Fruit fly (Drosophila melanogaster): ENCODE data around the gene TTLL1A.
A peak's percentile ranks its signal among the peaks of the same experiment; 100 is the strongest.

DNA sequence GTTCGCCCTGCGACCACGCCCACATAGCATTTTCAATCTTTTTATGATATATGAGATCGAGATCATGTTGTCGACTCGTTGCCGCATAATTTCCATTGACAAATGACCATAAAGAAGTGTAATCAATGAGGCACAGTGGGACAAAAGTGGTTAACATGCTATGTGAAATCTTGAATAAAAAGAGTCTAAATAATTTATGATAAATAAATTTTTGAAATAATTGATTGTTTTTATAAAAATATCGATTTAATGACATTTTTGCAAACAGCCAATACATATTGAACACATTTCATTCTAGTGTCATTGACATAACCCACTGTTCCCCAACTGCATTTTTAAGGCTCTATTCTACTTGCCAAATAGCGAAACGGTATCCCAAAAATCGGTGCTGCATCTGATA is 14.9 kb downstream of the TTLL1A start:
- TF ChIP-seq CG17806 (tag; optimal IDR thresholded peaks at IDR 0.05) (peak; percentile 20), Snoo (tag; optimal IDR thresholded peaks at IDR 0.05) (no peak), Ets98B (GFP tag; IDR thresholded peaks at IDR 0.05) (peak; percentile 54)
